Worm (Caenorhabditis elegans): ENCODE data around the gene kcmf-1.

Gene kcmf-1

ce11 chrIII:7857142-7857541 is 27.9 kb downstream of the kcmf-1 start, which contains the start of gene tag-307:
TSS of gene tag-307 (minus strand) at chrIII:7857242.
- TF ChIP-seq hlh-30 (tag; optimal IDR thresholded peaks at IDR 0.05; ENCODE audit: insufficient read depth) (no peak), sdz-12 (GFP tag; optimal IDR thresholded peaks at IDR 0.05) (no peak), unc-62 (GFP tag; optimal IDR thresholded peaks at IDR 0.05 in 1 of 2) (peak in 1 of 2 experiments; percentile 56), unc-62 (tag; optimal IDR thresholded peaks at IDR 0.05) (no peak), nhr-25 (tag; optimal IDR thresholded peaks at IDR 0.05; ENCODE audit: borderline replicate concordance, insufficient read depth) (no peak), lim-7 (GFP tag; IDR thresholded peaks at IDR 0.05) (no peak), unc-130 (GFP tag; optimal IDR thresholded peaks at IDR 0.05) (no peak)

- TF ChIP-seq ctbp-1 (GFP tag; IDR thresholded peaks at IDR 0.05): no peak
- TF ChIP-seq unc-130 (GFP tag; optimal IDR thresholded peaks at IDR 0.05): peak; percentile 78
- no peak for TF ChIP-seq pha-4 (GFP tag; IDR thresholded peaks at IDR 0.05)
- TF ChIP-seq pha-4 (tag; optimal IDR thresholded peaks at IDR 0.05): no peak
- peak; percentile 1 for TF ChIP-seq mep-1 (tag; optimal IDR thresholded peaks at IDR 0.05)
- no peak for TF ChIP-seq jun-1 (tag; optimal IDR thresholded peaks at IDR 0.05)
- TF ChIP-seq madf-5 (GFP tag; IDR thresholded peaks at IDR 0.05): no peak
- no peak for TF ChIP-seq tag-97 (GFP tag; IDR thresholded peaks at IDR 0.05)
- no peak for TF ChIP-seq Y48G9A.11 (GFP tag; IDR thresholded peaks at IDR 0.05)
- TF ChIP-seq T20F7.1 (GFP tag; optimal IDR thresholded peaks at IDR 0.05): peak; percentile 58
- TF ChIP-seq nhr-11 (tag; optimal IDR thresholded peaks at IDR 0.05): no peak
- no peak for TF ChIP-seq lin-29 (GFP tag; IDR thresholded peaks at IDR 0.05)
- no peak for TF ChIP-seq ceh-28 (tag; optimal IDR thresholded peaks at IDR 0.05)
- no peak for TF ChIP-seq gei-8 (GFP tag; optimal IDR thresholded peaks at IDR 0.05)
- TF ChIP-seq hif-1 (tag; optimal IDR thresholded peaks at IDR 0.05): peak in 1 of 2 experiments; percentile 72
- no peak for TF ChIP-seq lin-15B (tag; optimal IDR thresholded peaks at IDR 0.05)
- TF ChIP-seq cey-2 (tag; optimal IDR thresholded peaks at IDR 0.05; ENCODE audit: borderline replicate concordance, insufficient read depth): no peak
- no peak for TF ChIP-seq dve-1 (tag; optimal IDR thresholded peaks at IDR 0.05; ENCODE audit: insufficient read depth)
- no peak for TF ChIP-seq F10B5.3 (tag; optimal IDR thresholded peaks at IDR 0.05)
- peak; percentile 31 for TF ChIP-seq dpl-1 (GFP tag; optimal IDR thresholded peaks at IDR 0.05)
- no peak for TF ChIP-seq nhr-111 (GFP tag; optimal IDR thresholded peaks at IDR 0.05)
- TF ChIP-seq mdt-29 (GFP tag; IDR thresholded peaks at IDR 0.05): no peak
- TF ChIP-seq lin-38 (GFP tag; IDR thresholded peaks at IDR 0.05): no peak
- TF ChIP-seq ztf-11 (tag; optimal IDR thresholded peaks at IDR 0.05): no peak
- TF ChIP-seq zfp-3 (GFP tag; conservative IDR thresholded peaks at IDR 0.05): no peak
- TF ChIP-seq ZK546.5 (tag; optimal IDR thresholded peaks at IDR 0.05): no peak
- TF ChIP-seq dmd-6 (GFP tag; IDR thresholded peaks at IDR 0.05): no peak; the same call in 1 of the 2 replicates
- TF ChIP-seq D1046.2 (GFP tag; IDR thresholded peaks at IDR 0.05): no peak
- no peak for TF ChIP-seq aha-1 (tag)
- no peak for TF ChIP-seq saeg-2 (GFP tag; IDR thresholded peaks at IDR 0.05)
- TF ChIP-seq daf-8 (GFP tag; IDR thresholded peaks at IDR 0.05): no peak
- TF ChIP-seq T26A8.4 (GFP tag; IDR thresholded peaks at IDR 0.05): no peak
- TF ChIP-seq R02D3.7 (tag; optimal IDR thresholded peaks at IDR 0.05): no peak
- TF ChIP-seq zip-11 (GFP tag; IDR thresholded peaks at IDR 0.05): no peak
- TF ChIP-seq F37D6.2 (tag; optimal IDR thresholded peaks at IDR 0.05): no peak
- TF ChIP-seq nhr-42 (GFP tag; IDR thresholded peaks at IDR 0.05): no peak
- TF ChIP-seq nhr-102 (tag; optimal IDR thresholded peaks at IDR 0.05): peak; percentile 3
- TF ChIP-seq ama-1 (optimal IDR thresholded peaks at IDR 0.05): no peak
- TF ChIP-seq lir-3 (tag; optimal IDR thresholded peaks at IDR 0.05): no peak
- TF ChIP-seq ceh-44 (GFP tag; IDR thresholded peaks at IDR 0.05): no peak
- TF ChIP-seq lim-7 (GFP tag; IDR thresholded peaks at IDR 0.05): no peak
- TF ChIP-seq unc-62 (GFP tag; optimal IDR thresholded peaks at IDR 0.05 in 1 of 2): no peak
- TF ChIP-seq unc-62 (tag; optimal IDR thresholded peaks at IDR 0.05): no peak
- TF ChIP-seq pqm-1 (tag; optimal IDR thresholded peaks at IDR 0.05): no peak
- no peak for TF ChIP-seq Y5F2A.4 (GFP tag; optimal IDR thresholded peaks at IDR 0.05)
- no peak for TF ChIP-seq skn-1 (tag; optimal IDR thresholded peaks at IDR 0.05)
These were observed 29.3 kb downstream of the kcmf-1 start, which contains the start of the genes coq-5 and ufm-1 for ce11 chrIII:7858407-7859029. TSS of gene coq-5 (minus strand) at chrIII:7858457. TSS of gene ufm-1 (plus strand) at chrIII:7858979.

All from whole organism, L4 larva.